Worm (Caenorhabditis elegans) whole organism, mixed stage, embryonic: ENCODE results near the gene R11D1.12.

Experiments
- M03D4.4 ChIP-seq: sonication (generic microtip); optimal IDR thresholded peaks from 2 replicates; lab custom pipeline; 2017; ENCODE audit warnings: mild to moderate bottlenecking, missing genetic modification characterization, missing compliant biosample characterization
- bed-3 ChIP-seq: fragments of 200-800 bp; sonication (Bioruptor generic); optimal IDR thresholded peaks from 3 replicates; lab custom pipeline; 2018; ENCODE audit warnings: mild to moderate bottlenecking, missing genetic modification characterization, moderate library complexity, missing compliant biosample characterization
- blmp-1 ChIP-seq: fragments of 150-350 bp; optimal IDR thresholded peaks from 2 replicates; lab custom pipeline; 2014; ENCODE audit warnings: missing biosample characterization, missing genetic modification characterization
- ceh-39 ChIP-seq: fragments of 150-350 bp; optimal IDR thresholded peaks from 2 replicates; lab custom pipeline; 2014; ENCODE audit warnings: missing biosample characterization, missing genetic modification characterization
- ceh-43 ChIP-seq: fragments of 200-800 bp; sonication (Bioruptor generic); optimal IDR thresholded peaks from 2 replicates; lab custom pipeline; 2018; ENCODE audit warnings: mild to moderate bottlenecking, missing genetic modification characterization, moderate library complexity, missing compliant biosample characterization
- ceh-83 ChIP-seq: fragments of 200-800 bp; sonication (Bioruptor generic); optimal IDR thresholded peaks from 2 replicates; lab custom pipeline; 2018; ENCODE audit warnings: mild to moderate bottlenecking, missing genetic modification characterization, missing compliant biosample characterization
- ces-1 ChIP-seq: fragments of 150-350 bp; optimal IDR thresholded peaks from 2 replicates; lab custom pipeline; 2014; ENCODE audit warnings: missing biosample characterization, missing genetic modification reagents, missing genetic modification characterization
- cnd-1 ChIP-seq: fragments of 200-800 bp; sonication (Bioruptor generic); optimal IDR thresholded peaks from 2 replicates; lab custom pipeline; 2018; ENCODE audit warnings: mild to moderate bottlenecking, missing genetic modification characterization, missing compliant biosample characterization
- drap-1 ChIP-seq: fragments of 200-800 bp; sonication (Bioruptor generic); optimal IDR thresholded peaks from 3 replicates; lab custom pipeline; 2018; ENCODE audit warnings: mild to moderate bottlenecking, missing genetic modification characterization, missing compliant biosample characterization
- elt-1 ChIP-seq: sonication (generic microtip); optimal IDR thresholded peaks from 2 replicates; lab custom pipeline; 2017; ENCODE audit warnings: missing genetic modification characterization, mild to moderate bottlenecking, missing compliant biosample characterization, antibody characterized with exemption, moderate library complexity, borderline replicate concordance; ENCODE audit not compliant: insufficient read depth
- elt-3 ChIP-seq: fragments of 150-350 bp; optimal IDR thresholded peaks from 2 replicates; lab custom pipeline; 2014; ENCODE audit warnings: missing biosample characterization, missing genetic modification characterization
- flh-1 ChIP-seq: fragments of 200-800 bp; sonication (Bioruptor generic); optimal IDR thresholded peaks from 2 replicates; lab custom pipeline; 2018; ENCODE audit warnings: mild to moderate bottlenecking, missing genetic modification characterization, moderate library complexity, missing compliant biosample characterization
- ham-2 ChIP-seq: fragments of 200-800 bp; sonication (Bioruptor generic); optimal IDR thresholded peaks from 2 replicates; lab custom pipeline; 2018; ENCODE audit warnings: mild to moderate bottlenecking, missing genetic modification characterization, missing compliant biosample characterization
- hlh-1 ChIP-seq: fragments of 150-350 bp; optimal IDR thresholded peaks from 2 replicates; lab custom pipeline; 2014; ENCODE audit warnings: missing biosample characterization, missing genetic modification reagents, missing genetic modification characterization
- lin-13 ChIP-seq: fragments of 150-350 bp; optimal IDR thresholded peaks from 2 replicates; lab custom pipeline; 2014; ENCODE audit warnings: missing biosample characterization, missing genetic modification characterization
- lin-32 ChIP-seq: fragments of 200-800 bp; sonication (Bioruptor generic); optimal IDR thresholded peaks from 2 replicates; lab custom pipeline; 2018; ENCODE audit warnings: mild to moderate bottlenecking, missing genetic modification characterization, missing compliant biosample characterization
- lsy-2 ChIP-seq: fragments of 150-350 bp; optimal IDR thresholded peaks from 2 replicates; lab custom pipeline; 2014; ENCODE audit warnings: missing biosample characterization, missing genetic modification characterization
- mab-5 ChIP-seq: fragments of 150-350 bp; optimal IDR thresholded peaks from 2 replicates; lab custom pipeline; 2014; ENCODE audit warnings: missing biosample characterization, missing genetic modification characterization
- mep-1 ChIP-seq: fragments of 150-350 bp; optimal IDR thresholded peaks from 2 replicates; lab custom pipeline; 2017; ENCODE audit warnings: missing biosample characterization, missing genetic modification reagents, missing genetic modification characterization, inconsistent platforms
- mls-2 ChIP-seq: sonication (generic microtip); optimal IDR thresholded peaks from 2 replicates; lab custom pipeline; 2016; ENCODE audit warnings: mild to moderate bottlenecking, missing genetic modification characterization, moderate library complexity, missing compliant biosample characterization
- nhr-12 ChIP-seq: fragments of 150-350 bp; optimal IDR thresholded peaks from 2 replicates; lab custom pipeline; 2014; ENCODE audit warnings: missing biosample characterization, missing genetic modification characterization
- nhr-2 ChIP-seq: fragments of 150-350 bp; optimal IDR thresholded peaks from 2 replicates; lab custom pipeline; 2014; ENCODE audit warnings: missing biosample characterization, missing genetic modification characterization
- nhr-237 ChIP-seq: fragments of 150-350 bp; optimal IDR thresholded peaks from 2 replicates; lab custom pipeline; 2014; ENCODE audit warnings: missing biosample characterization, missing genetic modification characterization
- nhr-28 ChIP-seq: fragments of 150-350 bp; optimal IDR thresholded peaks from 2 replicates; lab custom pipeline; 2014; ENCODE audit warnings: missing biosample characterization, missing genetic modification characterization
- nhr-76 ChIP-seq: sonication (generic microtip); optimal IDR thresholded peaks from 2 replicates; lab custom pipeline; 2017; ENCODE audit warnings: missing biosample characterization, missing genetic modification characterization
- pha-4 ChIP-seq: fragments of 150-350 bp; optimal IDR thresholded peaks from 2 replicates; lab custom pipeline; 2018; ENCODE audit warnings: missing biosample characterization, missing genetic modification reagents, missing genetic modification characterization
- sem-2 ChIP-seq: fragments of 200-800 bp; sonication (Bioruptor generic); optimal IDR thresholded peaks from 2 replicates; lab custom pipeline; 2018; ENCODE audit warnings: mild to moderate bottlenecking, missing genetic modification characterization, missing compliant biosample characterization
- snpc-4 ChIP-seq: fragments of 150-350 bp; optimal IDR thresholded peaks from 2 replicates; lab custom pipeline; 2014; ENCODE audit warnings: missing biosample characterization, missing genetic modification characterization
- sptf-1 ChIP-seq: sonication (generic microtip); optimal IDR thresholded peaks from 2 replicates; lab custom pipeline; 2017; ENCODE audit warnings: mild to moderate bottlenecking, missing genetic modification characterization, moderate library complexity, missing compliant biosample characterization
- tbx-8 ChIP-seq: fragments of 200-800 bp; sonication (Bioruptor generic); optimal IDR thresholded peaks from 2 replicates; lab custom pipeline; 2018; ENCODE audit warnings: mild to moderate bottlenecking, missing genetic modification characterization, moderate library complexity, missing compliant biosample characterization
- unc-120 ChIP-seq: sonication (generic microtip); optimal IDR thresholded peaks from 2 replicates; lab custom pipeline; 2017; ENCODE audit warnings: missing genetic modification characterization, missing compliant biosample characterization; ENCODE audit not compliant: poor library complexity, severe bottlenecking
- unc-39 ChIP-seq: fragments of 150-350 bp; optimal IDR thresholded peaks from 2 replicates; lab custom pipeline; 2014; ENCODE audit warnings: missing biosample characterization, missing genetic modification characterization
- unc-62 ChIP-seq: fragments of 150-350 bp; optimal IDR thresholded peaks from 2 replicates; lab custom pipeline; 2014; ENCODE audit warnings: missing biosample characterization, missing genetic modification reagents, missing genetic modification characterization
- zip-8 ChIP-seq: fragments of 150-350 bp; optimal IDR thresholded peaks from 2 replicates; lab custom pipeline; 2014; ENCODE audit warnings: missing biosample characterization, missing genetic modification characterization
- ztf-11 ChIP-seq: fragments of 150-350 bp; optimal IDR thresholded peaks from 2 replicates; lab custom pipeline; 2014; ENCODE audit warnings: missing biosample characterization, missing genetic modification characterization

Gene R11D1.12

ce11 chrV:12733465-12734248 lies 7.9 kb upstream of the R11D1.12 start, which contains the start of the genes dhs-21 and xbx-9:
TSS of gene dhs-21 (minus strand) at chrV:12733645.
TSS of gene xbx-9 (plus strand) at chrV:12734198.
- TF ChIP-seq ces-1, result no peak
- no peak for TF ChIP-seq ceh-83
- TF ChIP-seq ztf-11 (tag; lab: Kevin White, UChicago), result no peak

- TF ChIP-seq nhr-237 (tag; lab: Kevin White, UChicago) (no peak), tbx-8 (GFP tag; lab: Kevin White, UChicago) (no peak), sem-2 (GFP tag; lab: Kevin White, UChicago) (no peak), elt-3 (no peak), elt-1 (tag; lab: Kevin White, UChicago) (no peak), nhr-2 (tag; lab: Kevin White, UChicago) (no peak), lin-32 (GFP tag; lab: Kevin White, UChicago) (no peak), mep-1 (no peak), blmp-1 (tag; lab: Kevin White, UChicago) (no peak), mls-2 (tag; lab: Kevin White, UChicago) (no peak), ceh-83 (no peak), zip-8 (tag; lab: Kevin White, UChicago) (no peak), cnd-1 (no peak), bed-3 (GFP tag; lab: Kevin White, UChicago) (no peak), pha-4 (tag; lab: Kevin White, UChicago) (no peak), ztf-11 (tag; lab: Kevin White, UChicago) (no peak)
Observed at ce11 chrV:12732734-12733133, 6.9 kb upstream of the R11D1.12 start.

ce11 chrV:12729220-12729619 lies 3.4 kb upstream of the R11D1.12 start, which contains the start of gene R11D1.10:
TSS of gene R11D1.10 (plus strand) at chrV:12729520.
- TF ChIP-seq ces-1, result no peak
- TF ChIP-seq nhr-28, result no peak
- no peak for TF ChIP-seq blmp-1 (tag; lab: Kevin White, UChicago)

ce11 chrV:12728062-12728665 lies 2.4 kb upstream of the R11D1.12 start, which contains the start of the genes rpl-28 and mrpl-49:
TSS of gene rpl-28 (minus strand) at chrV:12728112.
TSS of gene mrpl-49 (plus strand) at chrV:12728631.
- TF ChIP-seq sem-2 (GFP tag; lab: Kevin White, UChicago), result no peak
- TF ChIP-seq ham-2 (GFP tag; lab: Kevin White, UChicago), result no peak
- TF ChIP-seq snpc-4 (tag; lab: Kevin White, UChicago), result no peak
- no peak for TF ChIP-seq blmp-1 (tag; lab: Kevin White, UChicago)
- no peak for TF ChIP-seq drap-1 (GFP tag; lab: Kevin White, UChicago)
- TF ChIP-seq bed-3 (GFP tag; lab: Kevin White, UChicago), result no peak
- no peak for TF ChIP-seq nhr-28
- TF ChIP-seq M03D4.4, result no peak
- TF ChIP-seq ceh-83, result no peak
- TF ChIP-seq lsy-2 (tag; lab: Kevin White, UChicago), result peak; percentile 87
- TF ChIP-seq ztf-11 (tag; lab: Kevin White, UChicago), result no peak
- TF ChIP-seq tbx-8 (GFP tag; lab: Kevin White, UChicago), result no peak
- TF ChIP-seq unc-39, result no peak
- peak; percentile 28 for TF ChIP-seq cnd-1
- peak; percentile 77 for TF ChIP-seq pha-4 (tag; lab: Kevin White, UChicago)
- no peak for TF ChIP-seq flh-1 (GFP tag; lab: Kevin White, UChicago)
- TF ChIP-seq elt-3, result no peak
- TF ChIP-seq zip-8 (tag; lab: Kevin White, UChicago), result no peak
- no peak for TF ChIP-seq elt-1 (tag; lab: Kevin White, UChicago)
- peak; percentile 53 for TF ChIP-seq hlh-1 (tag; lab: Kevin White, UChicago)
- no peak for TF ChIP-seq mls-2 (tag; lab: Kevin White, UChicago)
- peak; percentile 77 for TF ChIP-seq mep-1
- peak; percentile 34 for TF ChIP-seq mab-5
- peak; percentile 53 for TF ChIP-seq nhr-2 (tag; lab: Kevin White, UChicago)
- TF ChIP-seq nhr-237 (tag; lab: Kevin White, UChicago), result peak; percentile 89
- TF ChIP-seq nhr-76 (tag; lab: Kevin White, UChicago), result no peak
- TF ChIP-seq lin-13, result peak; percentile 86
- no peak for TF ChIP-seq sptf-1 (tag; lab: Kevin White, UChicago)
- no peak for TF ChIP-seq unc-120 (tag; lab: Kevin White, UChicago)
- peak; percentile 16 for TF ChIP-seq unc-62 (GFP tag; lab: Kevin White, UChicago)
- no peak for TF ChIP-seq ceh-43 (GFP tag; lab: Kevin White, UChicago)
- peak; percentile 81 for TF ChIP-seq ces-1
- no peak for TF ChIP-seq lin-32 (GFP tag; lab: Kevin White, UChicago)
- no peak for TF ChIP-seq nhr-12 (tag; lab: Kevin White, UChicago)
- peak; percentile 75 for TF ChIP-seq ceh-39 (tag; lab: Kevin White, UChicago)
